Fruit fly (Drosophila melanogaster) Kc167 (cell line): ENCODE results near the gene CG11581.

Experiments
- Myc ChIP-seq: fragments of >200 bp; optimal IDR thresholded peaks from 2 replicates; lab custom pipeline; 2017; ENCODE audit warnings: missing external identifiers
- Sin3A ChIP-seq: fragments of >200 bp; optimal IDR thresholded peaks from 2 replicates; lab custom pipeline; 2018; ENCODE audit warnings: missing external identifiers
- h ChIP-seq: fragments of >200 bp; optimal IDR thresholded peaks from 3 replicates; lab custom pipeline; 2018; ENCODE audit warnings: missing external identifiers
- insv ChIP-seq: fragments of >200 bp; optimal IDR thresholded peaks from 3 replicates; lab custom pipeline; 2018; ENCODE audit warnings: missing external identifiers
- psq ChIP-seq: fragments of >200 bp; optimal IDR thresholded peaks from 2 replicates; lab custom pipeline; 2017; ENCODE audit warnings: missing external identifiers
- ttk ChIP-seq: sonication (Bioruptor generic); optimal IDR thresholded peaks from 2 replicates; lab custom pipeline; 2017; ENCODE audit warnings: missing external identifiers

- TF ChIP-seq ttk (lab: Kevin White, UChicago) (no peak), h (no peak), Myc (lab: Kevin White, UChicago) (no peak), Sin3A (lab: Kevin White, UChicago) (no peak), psq (lab: Kevin White, UChicago) (no peak), insv (lab: Kevin White, UChicago) (no peak)
These were observed 24.5 kb downstream of the CG11581 start, which contains the start of gene Prp16 for dm6 chrX:14201178-14201577.
